Fruit fly (Drosophila melanogaster): Measurements from ENCODE around the gene CG2061.

CG2061 gene

DNA sequence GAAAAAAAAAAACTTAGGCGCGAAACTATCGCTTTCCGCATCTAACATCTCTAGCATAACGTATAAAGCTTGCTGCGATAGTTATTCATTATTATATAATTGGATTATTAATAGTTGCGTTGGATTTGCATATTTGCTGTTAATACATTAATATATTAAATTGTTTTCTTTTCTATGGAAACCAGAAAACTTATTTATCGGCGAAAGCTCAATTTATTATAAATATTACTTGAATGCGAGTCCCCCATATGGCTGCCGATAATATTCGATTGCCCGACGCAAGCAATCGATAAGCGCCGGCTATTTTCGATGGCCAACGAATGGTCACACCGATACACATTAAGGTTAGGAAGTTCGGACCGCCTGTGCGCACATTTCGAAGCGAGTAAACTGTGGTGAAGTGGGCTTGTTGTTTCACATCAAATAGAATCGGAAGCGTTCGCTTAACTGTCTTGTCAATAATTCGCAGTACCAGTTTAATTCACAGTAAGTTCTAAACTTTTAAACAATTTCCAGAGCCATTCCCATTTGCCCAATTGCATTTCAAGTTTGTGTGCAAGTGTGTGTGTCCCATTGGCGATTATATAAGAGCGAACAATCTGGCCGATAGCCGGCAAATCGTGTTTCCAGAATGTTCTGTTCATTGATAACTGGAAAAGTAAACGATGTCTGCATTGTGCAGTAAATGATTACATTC is 16.0 kb downstream of the CG2061 start, which contains the start of gene Hsp60A (continued):
- TF ChIP-seq CHES-1-like (GFP tag; optimal IDR thresholded peaks at IDR 0.05) = no peak
- no peak for TF ChIP-seq CG17612 (GFP tag; IDR thresholded peaks at IDR 0.05)
- TF ChIP-seq hb (GFP tag; IDR thresholded peaks at IDR 0.05; ENCODE audit: partially characterized antibody) = peak; percentile 76; the same call in 2 of the 3 replicates
- TF ChIP-seq bcd (GFP tag; optimal IDR thresholded peaks at IDR 0.05) = peak; percentile 40
- TF ChIP-seq CG33557 (GFP tag; optimal IDR thresholded peaks at IDR 0.05) = peak; percentile 35
- TF ChIP-seq Pdp1 (GFP tag; optimal IDR thresholded peaks at IDR 0.05) = peak in 1 of 2 experiments; percentile 96
- TF ChIP-seq nerfin-2 (GFP tag; IDR thresholded peaks at IDR 0.05; ENCODE audit: partially characterized antibody) = peak; percentile 78
- TF ChIP-seq CG17829 (tag; optimal IDR thresholded peaks at IDR 0.05) = peak; percentile 58
- peak; percentile 47 for TF ChIP-seq CG10366 (GFP tag; IDR thresholded peaks at IDR 0.05)
- TF ChIP-seq crp (GFP tag; optimal IDR thresholded peaks at IDR 0.05) = peak in 1 of 2 experiments; percentile 9
- TF ChIP-seq CG15601 (tag; optimal IDR thresholded peaks at IDR 0.05) = peak; percentile 59
- TF ChIP-seq CG17359 (tag; optimal IDR thresholded peaks at IDR 0.05) = peak; percentile 56
- TF ChIP-seq CG7556 (GFP tag; optimal IDR thresholded peaks at IDR 0.05) = peak; percentile 21
- TF ChIP-seq oc (tag; optimal IDR thresholded peaks at IDR 0.05) = no peak
- TF ChIP-seq z (GFP tag; IDR thresholded peaks at IDR 0.05) = no peak
- TF ChIP-seq Lhr (GFP tag; optimal IDR thresholded peaks at IDR 0.05) = peak; percentile 34
- peak; percentile 73 for TF ChIP-seq Sry-δ (GFP tag; optimal IDR thresholded peaks at IDR 0.05)
- peak; percentile 34 for TF ChIP-seq mam (GFP tag; optimal IDR thresholded peaks at IDR 0.05)
- peak; percentile 23 for TF ChIP-seq CG10654 (GFP tag; optimal IDR thresholded peaks at IDR 0.05)
- TF ChIP-seq CG10267 (tag; optimal IDR thresholded peaks at IDR 0.05) = peak; percentile 58
- TF ChIP-seq CG15514 (GFP tag; optimal IDR thresholded peaks at IDR 0.05) = peak; percentile 76
- TF ChIP-seq pros (GFP tag; optimal IDR thresholded peaks at IDR 0.05) = no peak
- TF ChIP-seq CG1529 (GFP tag; optimal IDR thresholded peaks at IDR 0.05) = no peak
- TF ChIP-seq CG13894 (tag; optimal IDR thresholded peaks at IDR 0.05) = peak; percentile 56
- 0 out of 3 replicates have a peak, but pooled peaks have one; percentile 37 for TF ChIP-seq mld (GFP tag; IDR thresholded peaks at IDR 0.05; ENCODE audit: partially characterized antibody)
- TF ChIP-seq stc (GFP tag; IDR thresholded peaks at IDR 0.05) = no peak
- peak; percentile 17 for TF ChIP-seq CG18619 (GFP tag; optimal IDR thresholded peaks at IDR 0.05)
- TF ChIP-seq Vsx1 (GFP tag; optimal IDR thresholded peaks at IDR 0.05) = no peak
- peak; percentile 61; the same call in 1 of the 4 replicates for TF ChIP-seq chinmo (GFP tag; IDR thresholded peaks at IDR 0.05; ENCODE audit: partially characterized antibody)
- TF ChIP-seq E2f1 (GFP tag; IDR thresholded peaks at IDR 0.05) = 0 out of 2 replicates have a peak, but pooled peaks have one; percentile 20
- TF ChIP-seq CG11504 (tag; optimal IDR thresholded peaks at IDR 0.05) = peak; percentile 62
- 0 out of 2 replicates have a peak, but pooled peaks have one; percentile 18 for TF ChIP-seq vvl (GFP tag; IDR thresholded peaks at IDR 0.05)
- 0 out of 3 replicates have a peak, but pooled peaks have one; percentile 13 for TF ChIP-seq otp (GFP tag; IDR thresholded peaks at IDR 0.05)
- TF ChIP-seq zen2 (GFP tag; IDR thresholded peaks at IDR 0.05; ENCODE audit: partially characterized antibody) = peak; percentile 36; the same call in 1 of the 3 replicates
- TF ChIP-seq ci (GFP tag; IDR thresholded peaks at IDR 0.05) = peak; percentile 72; the same call in 2 of the 3 replicates
- TF ChIP-seq CG11247 (GFP tag; IDR thresholded peaks at IDR 0.05) = 0 out of 2 replicates have a peak, but pooled peaks have one; percentile 14
- TF ChIP-seq gcm2 (GFP tag; optimal IDR thresholded peaks at IDR 0.05) = no peak
- TF ChIP-seq stwl (tag; optimal IDR thresholded peaks at IDR 0.05) = peak; percentile 50
- peak; percentile 33 for TF ChIP-seq Meics (GFP tag; optimal IDR thresholded peaks at IDR 0.05)
- TF ChIP-seq ATbp (GFP tag; optimal IDR thresholded peaks at IDR 0.05) = peak; percentile 9
- peak; percentile 63 for TF ChIP-seq cg (GFP tag; optimal IDR thresholded peaks at IDR 0.05)
- TF ChIP-seq CG11560 (tag; IDR thresholded peaks at IDR 0.05) = peak; percentile 98
- TF ChIP-seq fru (optimal IDR thresholded peaks at IDR 0.05) = no peak
- TF ChIP-seq CG12391 (tag; optimal IDR thresholded peaks at IDR 0.05) = peak; percentile 74
- peak; percentile 87 for TF ChIP-seq HLH4C (GFP tag; IDR thresholded peaks at IDR 0.05; ENCODE audit: partially characterized antibody)
- TF ChIP-seq gsb (GFP tag; IDR thresholded peaks at IDR 0.05) = no peak
- peak; percentile 54 for TF ChIP-seq Fer3 (tag; optimal IDR thresholded peaks at IDR 0.05)

Data from whole organism, embryonic.